Fruit fly (Drosophila melanogaster) whole organism, wandering third instar larva: ENCODE measurements around the gene CG42249.
A peak's percentile ranks its signal among the peaks of the same experiment; 100 is the strongest.

Experiments used
- Abd-B ChIP-seq: fragments of >200 bp; optimal IDR thresholded peaks from 2 replicates; lab custom pipeline; 2017; ENCODE audit warnings: missing biosample characterization, missing genetic modification characterization
- CG32264 ChIP-seq: fragments of 200-800 bp; sonication (Bioruptor generic); optimal IDR thresholded peaks from 2 replicates; lab custom pipeline; 2016; ENCODE audit warnings: missing biosample characterization, missing genetic modification characterization
- HLH106 ChIP-seq: fragments of 200-800 bp; optimal IDR thresholded peaks from 3 replicates; lab custom pipeline; 2019; ENCODE audit warnings: missing biosample characterization, mild to moderate bottlenecking, missing genetic modification characterization, moderate library complexity
- Hr78 ChIP-seq: fragments of >200 bp; optimal IDR thresholded peaks from 2 replicates; lab custom pipeline; 2017; ENCODE audit warnings: missing biosample characterization, missing genetic modification characterization
- N ChIP-seq: fragments of >200 bp; optimal IDR thresholded peaks from 2 replicates; lab custom pipeline; 2018; ENCODE audit warnings: missing biosample characterization, missing external identifiers, missing genetic modification characterization
- Rel ChIP-seq, 2 experiments: fragments of 200-800 bp; sonication (Bioruptor generic) in 1 of 2; optimal IDR thresholded peaks; 2 replicates in 1 of 2; 3 replicates in 1 of 2; lab custom pipeline; 2016 to 2019; ENCODE audit warnings: mild to moderate bottlenecking in 2 of 2, missing biosample characterization in 2 of 2, missing genetic modification characterization in 2 of 2, moderate library complexity in 1 of 2
- brk ChIP-seq: fragments of 200-800 bp; sonication (Bioruptor generic); optimal IDR thresholded peaks from 2 replicates; lab custom pipeline; 2016; ENCODE audit warnings: missing biosample characterization, mild to moderate bottlenecking, missing genetic modification characterization
- h ChIP-seq: fragments of 200-800 bp; sonication (Bioruptor generic); optimal IDR thresholded peaks from 3 replicates; lab custom pipeline; 2016; ENCODE audit warnings: missing biosample characterization, mild to moderate bottlenecking, missing genetic modification characterization
- psq ChIP-seq: fragments of 200-800 bp; sonication (Bioruptor generic); optimal IDR thresholded peaks from 3 replicates; lab custom pipeline; 2017; ENCODE audit warnings: missing biosample characterization, mild to moderate bottlenecking, missing genetic modification characterization, moderate library complexity
- rgr ChIP-seq: fragments of 200-800 bp; sonication (Bioruptor generic); optimal IDR thresholded peaks from 3 replicates; lab custom pipeline; 2016; ENCODE audit warnings: missing biosample characterization, mild to moderate bottlenecking, missing genetic modification characterization
- sv ChIP-seq: fragments of 200-800 bp; sonication (Bioruptor generic); optimal IDR thresholded peaks from 3 replicates; lab custom pipeline; 2016; ENCODE audit warnings: missing biosample characterization, missing genetic modification characterization
- usp ChIP-seq: fragments of >200 bp; optimal IDR thresholded peaks from 2 replicates; lab custom pipeline; 2017; ENCODE audit warnings: missing biosample characterization, missing genetic modification characterization

- TF ChIP-seq Abd-B (GFP tag; lab: Kevin White, UChicago) = no peak
- TF ChIP-seq h = peak; percentile 62
- TF ChIP-seq psq (GFP tag; lab: Kevin White, UChicago) = peak; percentile 31
- peak; percentile 43 for TF ChIP-seq sv (GFP tag; lab: Kevin White, UChicago)
- TF ChIP-seq Rel (GFP tag; optimal IDR thresholded peaks at IDR 0.05; lab: Kevin White, UChicago) = no peak
- TF ChIP-seq Rel (tag; optimal IDR thresholded peaks at IDR 0.05; lab: Kevin White, UChicago) = no peak
- TF ChIP-seq Hr78 (GFP tag; lab: Kevin White, UChicago) = no peak
- TF ChIP-seq brk = no peak
- TF ChIP-seq rgr (GFP tag; lab: Kevin White, UChicago) = peak; percentile 34
- no peak for TF ChIP-seq N
- peak; percentile 64 for TF ChIP-seq HLH106 (tag; lab: Kevin White, UChicago)
- TF ChIP-seq CG32264 (GFP tag; lab: Kevin White, UChicago) = no peak
- no peak for TF ChIP-seq usp (GFP tag; lab: Kevin White, UChicago)
Observed at dm6 chrX:11108148-11108844, 12.2 kb downstream of the CG42249 start, which contains the start of gene Hsp60A.
